Fruit fly (Drosophila melanogaster) whole organism, pupa: ENCODE data around the gene Mco1.
A peak's percentile ranks its signal among the peaks of the same experiment; 100 is the strongest.

Experiments
- CG10348 ChIP-seq: fragments of 200-800 bp; sonication (Bioruptor generic); IDR thresholded peaks from 2 replicates; pipeline ENCODE4 v1.3.6; 2022; ENCODE audit warnings: missing biosample characterization, missing genetic modification characterization
- CG12605 ChIP-seq: fragments of 200-800 bp; sonication (Bioruptor generic); IDR thresholded peaks from 2 replicates; pipeline ENCODE4 v1.3.6; 2022; ENCODE audit warnings: missing biosample characterization, missing genetic modification characterization
- CG13204 ChIP-seq: fragments of 200-800 bp; sonication (Bioruptor generic); optimal IDR thresholded peaks from 2 replicates; lab custom pipeline; 2018; ENCODE audit warnings: missing biosample characterization, mild to moderate bottlenecking, missing genetic modification characterization, moderate library complexity
- CG14655 ChIP-seq: fragments of 200-800 bp; sonication (Bioruptor generic); optimal IDR thresholded peaks from 3 replicates; lab custom pipeline; 2017; ENCODE audit warnings: mild to moderate bottlenecking, missing biosample characterization, missing genetic modification reagents, missing genetic modification characterization
- CG15710 ChIP-seq: fragments of 200-800 bp; sonication (Bioruptor generic); optimal IDR thresholded peaks from 2 replicates; lab custom pipeline; 2018; ENCODE audit warnings: missing biosample characterization, mild to moderate bottlenecking, missing genetic modification characterization, moderate library complexity
- CG17806 ChIP-seq: fragments of 200-800 bp; sonication (Bioruptor generic); optimal IDR thresholded peaks from 2 replicates; lab custom pipeline; 2018; ENCODE audit warnings: missing biosample characterization, mild to moderate bottlenecking, missing genetic modification characterization, moderate library complexity
- CG32121 ChIP-seq: fragments of 200-800 bp; sonication (Bioruptor generic); IDR thresholded peaks from 2 replicates; pipeline ENCODE4 v1.3.6; 2022; ENCODE audit warnings: missing biosample characterization, missing genetic modification characterization
- CG34367 ChIP-seq: fragments of 200-800 bp; sonication (Bioruptor generic); optimal IDR thresholded peaks from 2 replicates; lab custom pipeline; 2018; ENCODE audit warnings: missing biosample characterization, mild to moderate bottlenecking, missing genetic modification characterization
- CG4496 ChIP-seq: fragments of 200-800 bp; sonication (Bioruptor generic); IDR thresholded peaks from 3 replicates; pipeline ENCODE4 v1.3.6; 2022; ENCODE audit warnings: missing biosample characterization, missing genetic modification characterization
- CG8159 ChIP-seq: fragments of 200-800 bp; sonication (Bioruptor generic); optimal IDR thresholded peaks from 3 replicates; lab custom pipeline; 2018; ENCODE audit warnings: missing biosample characterization, mild to moderate bottlenecking, missing genetic modification characterization, moderate library complexity
- CG8301 ChIP-seq: fragments of 200-800 bp; sonication (Bioruptor generic); optimal IDR thresholded peaks from 2 replicates; lab custom pipeline; 2018; ENCODE audit warnings: missing biosample characterization, mild to moderate bottlenecking, missing genetic modification characterization
- CG9948 ChIP-seq: fragments of 200-800 bp; sonication (Bioruptor generic); optimal IDR thresholded peaks from 2 replicates; lab custom pipeline; 2018; ENCODE audit warnings: missing biosample characterization, mild to moderate bottlenecking, missing genetic modification characterization, moderate library complexity
- D1 ChIP-seq: fragments of 200-800 bp; sonication (Bioruptor generic); optimal IDR thresholded peaks from 2 replicates; lab custom pipeline; 2018; ENCODE audit warnings: missing biosample characterization, mild to moderate bottlenecking, missing genetic modification characterization, moderate library complexity
- EcR ChIP-seq: fragments of 200-800 bp; sonication (Bioruptor generic); optimal IDR thresholded peaks from 3 replicates; lab custom pipeline; 2019; ENCODE audit warnings: missing biosample characterization, missing genetic modification characterization, mild to moderate bottlenecking, moderate library complexity, missing genetic modification reagents
- Ets98B ChIP-seq: fragments of 200-800 bp; sonication (Bioruptor generic); IDR thresholded peaks from 2 replicates; pipeline ENCODE4 v1.3.6; 2022; ENCODE audit warnings: missing biosample characterization, missing genetic modification characterization
- Pif1A ChIP-seq: fragments of 200-800 bp; sonication (Bioruptor generic); optimal IDR thresholded peaks from 3 replicates; lab custom pipeline; 2016; ENCODE audit warnings: missing biosample characterization, missing genetic modification characterization
- Pif1B ChIP-seq: fragments of 200-800 bp; sonication (Bioruptor generic); optimal IDR thresholded peaks from 3 replicates; lab custom pipeline; 2016; ENCODE audit warnings: missing biosample characterization, missing genetic modification characterization
- Snoo ChIP-seq: fragments of 200-800 bp; sonication (Bioruptor generic); optimal IDR thresholded peaks from 3 replicates; lab custom pipeline; 2017; ENCODE audit warnings: missing biosample characterization, mild to moderate bottlenecking, missing genetic modification characterization, inconsistent platforms
- fd96Ca ChIP-seq: fragments of 200-800 bp; sonication (Bioruptor generic); IDR thresholded peaks from 3 replicates; pipeline ENCODE4 v1.3.6; 2022; ENCODE audit warnings: missing biosample characterization, missing genetic modification characterization
- gl ChIP-seq: fragments of 200-800 bp; sonication (Bioruptor generic); optimal IDR thresholded peaks from 2 replicates; lab custom pipeline; 2018; ENCODE audit warnings: missing biosample characterization, mild to moderate bottlenecking, missing genetic modification characterization
- rn ChIP-seq: fragments of 200-800 bp; sonication (Bioruptor generic); IDR thresholded peaks from 2 replicates; pipeline ENCODE4 v1.3.6; 2022; ENCODE audit warnings: missing biosample characterization, missing genetic modification characterization

The Mco1 gene

dm6 chr2L:9388013-9388605 is 28.3 kb upstream of the Mco1 start:
- TF ChIP-seq EcR (GFP tag; lab: Kevin White, UChicago): peak; percentile 77
- peak; percentile 49; the same call in 1 of the 2 replicates for TF ChIP-seq rn
- peak; percentile 89 for TF ChIP-seq CG14655
- TF ChIP-seq Ets98B: peak; percentile 91
- peak; percentile 94 for TF ChIP-seq CG8159 (tag; lab: Kevin White, UChicago)
- peak; percentile 96 for TF ChIP-seq fd96Ca (GFP tag; lab: Robert Waterston, UW)
- peak; percentile 84 for TF ChIP-seq CG13204
- TF ChIP-seq CG32121: peak; percentile 83
- TF ChIP-seq CG17806 (tag; lab: Kevin White, UChicago): peak; percentile 93
- TF ChIP-seq CG15710: peak; percentile 92
- peak; percentile 94 for TF ChIP-seq CG9948
- TF ChIP-seq CG10348 (GFP tag; lab: Robert Waterston, UW): peak; percentile 76
- TF ChIP-seq CG8301 (tag; lab: Kevin White, UChicago): peak; percentile 85
- TF ChIP-seq CG34367 (tag; lab: Kevin White, UChicago): peak; percentile 92
- peak; percentile 77 for TF ChIP-seq D1 (tag; lab: Kevin White, UChicago)
- peak; percentile 93 for TF ChIP-seq Pif1B (GFP tag; lab: Kevin White, UChicago)
- TF ChIP-seq CG4496 (GFP tag; lab: Robert Waterston, UW): peak; percentile 93
- peak; percentile 89 for TF ChIP-seq Snoo (tag; lab: Kevin White, UChicago)
- TF ChIP-seq CG12605: peak; percentile 80
- peak; percentile 91 for TF ChIP-seq Pif1A (GFP tag; lab: Kevin White, UChicago)
- peak; percentile 91 for TF ChIP-seq gl (tag; lab: Kevin White, UChicago)
- TF ChIP-seq, all 21 proteins: peak for 21

- no peak for TF ChIP-seq fd96Ca (GFP tag; lab: Robert Waterston, UW)
- no peak for TF ChIP-seq CG13204
- no peak for TF ChIP-seq CG12605
- TF ChIP-seq rn: no peak
- TF ChIP-seq EcR (GFP tag; lab: Kevin White, UChicago): no peak
- no peak for TF ChIP-seq CG10348 (GFP tag; lab: Robert Waterston, UW)
These were observed 27.2 kb upstream of the Mco1 start for dm6 chr2L:9388924-9389765.

DNA sequence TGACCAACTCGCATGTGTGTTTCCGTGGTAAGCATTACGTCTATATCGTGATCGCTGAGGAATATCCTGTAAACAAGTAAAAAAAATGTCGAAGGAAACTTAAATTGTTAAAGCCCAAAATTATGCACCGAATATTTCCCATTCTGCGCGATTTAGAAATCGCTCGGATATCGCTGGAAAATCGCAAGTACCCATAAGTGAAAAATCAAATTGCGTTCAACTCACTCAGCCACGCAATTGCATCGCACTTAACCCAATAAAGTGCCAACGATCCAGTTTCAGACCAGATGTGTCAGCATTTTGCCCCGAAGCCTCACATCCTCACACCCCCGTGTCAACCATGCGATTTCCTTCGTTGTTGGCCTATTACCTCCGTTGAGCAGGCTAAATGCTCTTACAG is 20.0 kb upstream of the Mco1 start:
- TF ChIP-seq CG8159 (tag; lab: Kevin White, UChicago) (no peak), CG17806 (tag; lab: Kevin White, UChicago) (no peak), rn (no peak), CG15710 (no peak), CG34367 (tag; lab: Kevin White, UChicago) (no peak), CG12605 (no peak)

DNA sequence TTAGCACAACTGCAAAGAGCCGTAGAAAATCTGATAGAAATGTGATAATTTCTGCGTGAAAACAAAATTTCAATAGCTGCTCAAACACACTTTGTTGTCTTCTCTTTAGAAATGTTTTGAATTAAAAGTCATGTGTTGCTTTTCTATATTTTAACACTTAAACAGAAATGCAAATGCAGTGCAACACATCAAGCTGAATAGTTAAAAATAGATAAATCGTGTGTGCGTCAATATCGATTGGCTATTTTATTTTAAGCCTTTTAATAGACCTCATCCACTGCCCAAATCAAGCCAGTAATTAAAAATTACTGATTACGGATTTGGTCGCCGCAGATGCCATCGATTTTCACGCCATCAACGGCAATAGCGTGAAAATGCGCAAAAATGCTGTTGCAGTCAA is 18.5 kb upstream of the Mco1 start, which contains the start of gene CG4438:
Gene CG4438 (minus strand): TSS at position 101 of the 400 bp plus-strand sequence.
- TF ChIP-seq EcR (GFP tag; lab: Kevin White, UChicago) (no peak), gl (tag; lab: Kevin White, UChicago) (no peak), CG4496 (GFP tag; lab: Robert Waterston, UW) (no peak), CG12605 (no peak), CG10348 (GFP tag; lab: Robert Waterston, UW) (no peak), D1 (tag; lab: Kevin White, UChicago) (no peak), Snoo (tag; lab: Kevin White, UChicago) (no peak), Pif1A (GFP tag; lab: Kevin White, UChicago) (no peak), rn (no peak), Pif1B (GFP tag; lab: Kevin White, UChicago) (no peak), CG8301 (tag; lab: Kevin White, UChicago) (no peak), CG17806 (tag; lab: Kevin White, UChicago) (no peak), CG15710 (no peak), CG8159 (tag; lab: Kevin White, UChicago) (no peak), CG13204 (no peak)

DNA sequence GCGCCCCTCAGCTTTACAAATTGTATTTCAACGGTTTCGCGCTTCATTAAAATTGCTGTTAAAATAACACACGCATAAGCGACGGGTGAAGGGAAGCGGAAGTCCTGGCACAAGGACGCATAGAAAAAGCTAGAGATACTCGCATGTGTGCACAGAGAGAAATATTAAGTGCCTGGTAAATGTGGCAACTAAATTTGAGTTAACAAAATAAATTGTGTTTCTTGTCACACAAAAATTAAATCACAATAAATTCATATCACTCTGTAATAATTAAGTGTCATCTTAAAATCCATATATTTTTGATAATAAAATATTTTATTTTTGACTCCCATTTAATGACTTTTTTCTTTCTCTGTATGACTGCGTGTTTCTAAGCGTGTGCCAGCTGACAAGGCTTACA is 16.2 kb upstream of the Mco1 start:
- peak; percentile 30 for TF ChIP-seq CG8159 (tag; lab: Kevin White, UChicago)
- no peak for TF ChIP-seq CG32121

dm6 chr2L:9415053-9415452 is 1.3 kb upstream of the Mco1 start, which contains the start of gene Shawl:
TSS of gene Shawl (minus strand) at chr2L:9415156.
- no peak for TF ChIP-seq CG4496 (GFP tag; lab: Robert Waterston, UW)
- no peak for TF ChIP-seq CG10348 (GFP tag; lab: Robert Waterston, UW)
- 0 out of 3 replicates have a peak, but pooled peaks have one; percentile 15 for TF ChIP-seq fd96Ca (GFP tag; lab: Robert Waterston, UW)
- TF ChIP-seq CG15710: no peak
